Worm (Caenorhabditis elegans) whole organism, young adult: ENCODE data around the gene F39G3.2.

ENCODE experiments used
- K12H6.12 ChIP-seq: fragments of 200-800 bp; sonication (Bioruptor generic); optimal IDR thresholded peaks from 2 replicates; lab custom pipeline; 2018; ENCODE audit warnings: mild to moderate bottlenecking, missing genetic modification characterization, missing compliant biosample characterization
- ama-1 ChIP-seq, 3 experiments: fragments of 150-350 bp in 1 of 3; sonication (generic microtip) in 2 of 3; optimal IDR thresholded peaks; 2 replicates each; lab custom pipeline; 2014 to 2018; ENCODE audit warnings: missing biosample characterization in 2 of 3, missing genetic modification characterization in 2 of 3, missing genetic modification reagents in 2 of 3
- atf-7 ChIP-seq: sonication (generic microtip); optimal IDR thresholded peaks from 2 replicates; lab custom pipeline; 2017; ENCODE audit warnings: mild to moderate bottlenecking, missing genetic modification characterization, missing compliant biosample characterization
- dpl-1 ChIP-seq: fragments of 150-350 bp; optimal IDR thresholded peaks from 2 replicates; lab custom pipeline; 2014; ENCODE audit warnings: missing biosample characterization, missing genetic modification reagents, missing genetic modification characterization
- lin-54 ChIP-seq: fragments of 200-800 bp; sonication (Bioruptor generic); optimal IDR thresholded peaks from 2 replicates; lab custom pipeline; 2018; ENCODE audit warnings: mild to moderate bottlenecking, missing genetic modification characterization, missing compliant biosample characterization

DNA sequence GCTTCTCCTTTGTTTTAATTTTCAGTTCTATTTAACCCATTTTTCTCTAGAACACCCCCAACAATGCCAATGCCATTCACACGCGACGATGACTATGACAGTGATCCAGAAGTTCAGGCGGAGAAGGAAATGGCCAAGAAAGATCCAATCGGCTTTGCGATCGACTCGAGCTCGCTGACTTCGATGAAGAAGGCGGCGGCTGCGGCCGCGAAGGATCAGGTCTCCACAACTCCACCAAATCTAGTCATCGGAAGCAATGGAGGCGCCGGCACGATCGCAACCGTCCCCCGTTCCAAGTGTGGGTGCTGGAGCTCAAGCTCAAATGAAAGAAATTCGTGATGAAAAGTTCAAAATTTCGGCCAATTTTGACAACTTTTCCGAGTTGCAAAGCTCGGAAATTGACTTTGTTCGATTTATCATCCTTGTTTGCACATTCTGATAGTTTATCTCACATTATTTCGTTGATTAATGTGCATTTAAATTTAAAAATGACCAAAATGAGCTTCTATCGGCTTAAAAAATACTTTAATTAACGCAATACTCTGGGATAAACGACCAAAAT lies 49.6 kb upstream of the F39G3.2 start, which contains the start of gene K03B4.2:
- TF ChIP-seq ama-1 (optimal IDR thresholded peaks at IDR 0.05; lab: Kevin White, UChicago) = peak; percentile 59
- TF ChIP-seq ama-1 (GFP tag; optimal IDR thresholded peaks at IDR 0.05; lab: Kevin White, UChicago) = no peak
- TF ChIP-seq dpl-1 (GFP tag; lab: Kevin White, UChicago) = no peak
- no peak for TF ChIP-seq atf-7 (tag; lab: Kevin White, UChicago)
- no peak for TF ChIP-seq K12H6.12
- no peak for TF ChIP-seq lin-54
